Fruit fly (Drosophila melanogaster) whole organism: Measurements from ENCODE around the gene amos.

ENCODE experiments used
- CG8478 ChIP-seq: fragments of >200 bp; optimal IDR thresholded peaks from 2 replicates; lab custom pipeline; 2018; ENCODE audit warnings: inconsistent platforms
- Dll ChIP-seq: fragments of >200 bp; optimal IDR thresholded peaks from 2 replicates; lab custom pipeline; 2017
- EcR ChIP-seq, 2 experiments: fragments of >200 bp; optimal IDR thresholded peaks; 2 replicates each; lab custom pipeline; 2017; ENCODE audit warnings: missing biosample characterization in 2 of 2, missing genetic modification characterization in 2 of 2, missing genetic modification reagents in 2 of 2
- pan ChIP-seq: fragments of >200 bp; optimal IDR thresholded peaks from 2 replicates; lab custom pipeline; 2017
- psq ChIP-seq: fragments of >200 bp; optimal IDR thresholded peaks from 2 replicates; lab custom pipeline; 2017
- usp ChIP-seq: fragments of >200 bp; optimal IDR thresholded peaks from 2 replicates; lab custom pipeline; 2017; ENCODE audit warnings: missing biosample characterization, missing genetic modification characterization, mixed read lengths

amos gene

DNA sequence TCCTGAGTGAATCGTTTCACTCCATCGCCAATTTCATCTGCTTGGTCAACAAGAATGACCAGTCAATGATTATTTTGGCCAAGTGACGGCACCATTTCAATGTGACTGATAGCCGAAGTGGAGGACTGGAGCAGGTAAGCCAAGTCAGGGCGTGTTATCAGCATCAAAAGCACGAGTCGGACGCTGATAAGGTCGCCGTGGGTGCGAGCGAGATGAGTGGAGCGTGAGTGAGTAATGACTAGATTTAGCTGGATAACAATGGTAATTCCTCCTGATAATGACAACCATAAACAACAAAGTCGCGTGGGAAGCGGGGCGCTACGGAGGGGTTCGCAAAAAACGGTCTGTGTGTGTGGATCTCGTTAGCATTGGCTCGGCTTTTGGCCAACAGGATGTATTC lies 35.7 kb downstream of the amos start:
- TF ChIP-seq CG8478 (lab: Kevin White, UChicago) (no peak), psq (lab: Kevin White, UChicago) (no peak), EcR (GFP tag; optimal IDR thresholded peaks at IDR 0.05; lab: Kevin White, UChicago) (no peak), Dll (no peak), pan (no peak), usp (GFP tag; lab: Kevin White, UChicago) (no peak)

DNA sequence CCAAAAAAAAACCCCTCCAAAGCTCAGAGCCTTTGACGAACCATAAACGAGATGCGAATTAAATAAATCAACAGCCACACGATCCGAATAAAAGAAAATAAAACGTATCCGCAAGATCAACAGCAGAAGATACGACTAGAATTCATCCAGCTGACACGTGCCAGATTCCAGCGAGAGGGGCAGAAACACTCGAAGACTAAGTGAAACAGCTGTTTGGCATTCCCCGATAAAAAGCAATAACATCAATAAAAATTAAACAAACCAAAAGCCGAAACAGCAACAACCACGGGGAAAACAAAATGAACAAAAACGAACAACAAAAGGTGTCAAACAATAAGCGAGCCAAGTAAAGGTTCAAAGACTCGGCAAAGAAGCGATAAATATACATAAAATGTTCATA lies 37.6 kb downstream of the amos start:
- TF ChIP-seq usp (GFP tag; lab: Kevin White, UChicago) = no peak
- TF ChIP-seq Dll = no peak
- no peak for TF ChIP-seq pan
- TF ChIP-seq CG8478 (lab: Kevin White, UChicago) = no peak
- TF ChIP-seq EcR (GFP tag; optimal IDR thresholded peaks at IDR 0.05; lab: Kevin White, UChicago) = no peak
- no peak for TF ChIP-seq psq (lab: Kevin White, UChicago)

DNA sequence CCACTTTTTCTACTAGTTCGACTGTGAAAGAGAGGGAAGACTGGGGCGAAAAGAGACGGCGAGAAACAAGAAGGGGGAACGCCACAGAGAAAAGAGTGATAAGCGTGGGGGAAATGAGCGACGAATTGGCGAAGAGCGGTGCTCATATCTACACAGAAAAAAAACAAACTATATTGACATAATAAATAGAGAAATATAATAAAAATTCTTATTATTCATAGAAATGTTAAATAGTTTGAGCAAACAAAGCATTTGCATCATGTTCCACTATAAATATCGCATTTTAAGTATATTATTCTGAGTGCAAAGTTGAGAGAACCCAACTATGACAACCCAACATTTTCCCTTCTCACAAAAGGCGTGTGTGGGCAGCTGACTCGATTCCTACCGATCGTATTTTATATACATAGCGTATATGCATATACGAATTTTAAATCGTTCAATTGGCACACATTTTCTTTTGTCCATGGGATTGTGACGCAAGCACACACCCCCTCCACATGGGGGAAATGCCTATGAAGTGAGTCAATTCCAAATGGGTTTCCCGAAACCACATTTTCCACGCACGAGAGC lies 38.7 kb downstream of the amos start:
- TF ChIP-seq psq (lab: Kevin White, UChicago) = no peak
- TF ChIP-seq EcR (GFP tag; optimal IDR thresholded peaks at IDR 0.05; lab: Kevin White, UChicago) = no peak
- TF ChIP-seq pan = no peak
- no peak for TF ChIP-seq CG8478 (lab: Kevin White, UChicago)

DNA sequence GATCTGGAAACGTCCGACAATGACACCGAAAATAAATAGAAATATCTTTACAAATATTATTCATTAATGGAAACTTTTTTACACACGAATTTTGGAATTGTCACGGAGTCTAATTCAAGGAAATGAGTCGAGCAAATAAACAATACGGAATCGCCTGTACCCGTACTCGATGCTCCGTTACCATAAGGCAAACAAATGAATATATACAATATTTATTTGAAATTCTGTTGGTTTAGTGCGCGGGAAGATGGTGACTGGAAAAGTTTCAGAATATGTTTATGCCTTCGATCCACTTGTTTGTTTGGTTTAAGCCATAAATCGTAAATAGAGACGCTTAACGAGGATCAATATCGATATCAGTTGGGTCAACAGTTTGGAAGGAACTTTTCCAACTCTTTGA lies 40.3 kb downstream of the amos start:
- TF ChIP-seq CG8478 (lab: Kevin White, UChicago) (no peak), pan (no peak), EcR (GFP tag; optimal IDR thresholded peaks at IDR 0.05; lab: Kevin White, UChicago) (no peak)

DNA sequence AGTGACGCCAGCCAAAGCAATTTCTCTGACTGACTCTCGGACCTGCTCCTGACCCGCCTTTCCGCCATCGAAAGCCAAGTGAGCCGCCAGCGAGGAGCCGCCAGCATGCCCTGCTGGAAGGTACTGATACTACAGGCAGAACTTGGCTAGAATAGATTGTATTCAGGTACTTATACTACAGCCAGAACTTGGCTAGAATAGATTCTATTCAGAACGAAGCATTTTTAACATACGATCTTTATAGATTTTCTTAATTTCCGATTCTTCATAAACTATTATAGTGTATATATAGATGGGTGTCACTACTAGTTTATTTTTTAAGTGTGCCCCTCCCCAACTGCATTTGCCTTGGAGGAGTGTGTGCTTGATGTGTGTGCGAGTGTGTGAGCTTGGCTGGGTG lies 42.5 kb downstream of the amos start:
- TF ChIP-seq CG8478 (lab: Kevin White, UChicago) (no peak), Dll (no peak), usp (GFP tag; lab: Kevin White, UChicago) (no peak)

DNA sequence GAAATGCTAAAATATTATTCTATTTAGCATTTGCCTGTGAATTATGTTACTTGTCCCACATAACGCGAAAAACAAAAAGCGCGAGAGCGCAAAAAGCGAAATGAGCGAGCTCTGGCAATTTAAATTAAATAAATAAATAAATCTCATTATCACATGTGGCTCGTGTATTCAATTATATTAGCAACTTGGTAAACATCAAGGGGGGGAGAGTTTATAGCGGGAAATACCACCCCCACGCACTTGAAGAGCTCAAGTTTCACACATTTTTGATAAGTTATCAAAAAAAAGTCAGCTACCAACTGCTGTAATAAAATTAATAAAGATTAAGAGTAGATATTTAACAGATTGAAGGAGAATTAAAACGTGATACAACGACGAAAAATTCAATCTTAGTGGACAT lies 47.3 kb downstream of the amos start:
- no peak for TF ChIP-seq EcR (GFP tag; optimal IDR thresholded peaks at IDR 0.05; lab: Kevin White, UChicago)
- TF ChIP-seq CG8478 (lab: Kevin White, UChicago) = no peak

DNA sequence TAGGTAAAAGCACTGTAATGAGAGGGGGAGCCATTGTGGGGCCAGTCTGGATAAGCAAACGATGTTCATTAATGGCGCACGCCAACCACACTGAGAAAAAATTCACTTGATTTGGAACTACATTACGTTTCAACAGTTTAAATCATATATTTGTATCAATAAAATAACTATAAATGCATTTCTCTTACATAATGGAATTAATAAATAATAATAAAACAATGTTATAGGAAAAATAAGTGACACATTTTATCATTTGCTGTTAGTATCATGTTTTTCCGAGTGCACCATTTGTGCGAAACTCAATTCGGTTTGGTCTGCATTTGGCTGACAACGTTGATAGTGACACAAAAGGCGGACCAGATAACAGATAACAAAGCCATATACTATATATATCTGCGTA lies 48.0 kb downstream of the amos start:
- TF ChIP-seq Dll (no peak), psq (lab: Kevin White, UChicago) (no peak), EcR (GFP tag; optimal IDR thresholded peaks at IDR 0.05; lab: Kevin White, UChicago) (no peak), pan (no peak), usp (GFP tag; lab: Kevin White, UChicago) (no peak), CG8478 (lab: Kevin White, UChicago) (no peak)

DNA sequence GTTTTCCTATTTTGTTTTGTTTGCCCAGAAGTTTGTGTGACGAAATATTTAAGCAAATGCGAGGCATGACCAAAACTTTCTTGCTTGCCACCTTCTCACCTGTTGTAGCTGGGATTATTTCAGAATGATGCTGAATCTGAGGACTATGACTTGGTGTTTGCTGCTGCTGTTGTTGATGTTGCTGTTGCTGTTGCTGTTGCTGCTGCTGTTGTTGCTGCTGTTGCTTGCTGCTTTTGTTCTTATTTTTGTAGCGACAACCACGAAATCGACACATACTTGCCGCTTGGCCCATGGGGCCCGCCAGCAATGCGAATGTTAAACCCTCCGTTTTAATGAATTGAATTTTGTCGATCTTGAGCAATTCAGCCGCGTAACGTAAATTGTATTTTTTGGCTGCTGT lies 50.3 kb downstream of the amos start:
- no peak for TF ChIP-seq pan
- no peak for TF ChIP-seq usp (GFP tag; lab: Kevin White, UChicago)
- no peak for TF ChIP-seq EcR (GFP tag; optimal IDR thresholded peaks at IDR 0.05; lab: Kevin White, UChicago)
- no peak for TF ChIP-seq psq (lab: Kevin White, UChicago)
